Fruit fly (Drosophila melanogaster): Measurements from ENCODE around the gene CG42813.

Gene CG42813

DNA sequence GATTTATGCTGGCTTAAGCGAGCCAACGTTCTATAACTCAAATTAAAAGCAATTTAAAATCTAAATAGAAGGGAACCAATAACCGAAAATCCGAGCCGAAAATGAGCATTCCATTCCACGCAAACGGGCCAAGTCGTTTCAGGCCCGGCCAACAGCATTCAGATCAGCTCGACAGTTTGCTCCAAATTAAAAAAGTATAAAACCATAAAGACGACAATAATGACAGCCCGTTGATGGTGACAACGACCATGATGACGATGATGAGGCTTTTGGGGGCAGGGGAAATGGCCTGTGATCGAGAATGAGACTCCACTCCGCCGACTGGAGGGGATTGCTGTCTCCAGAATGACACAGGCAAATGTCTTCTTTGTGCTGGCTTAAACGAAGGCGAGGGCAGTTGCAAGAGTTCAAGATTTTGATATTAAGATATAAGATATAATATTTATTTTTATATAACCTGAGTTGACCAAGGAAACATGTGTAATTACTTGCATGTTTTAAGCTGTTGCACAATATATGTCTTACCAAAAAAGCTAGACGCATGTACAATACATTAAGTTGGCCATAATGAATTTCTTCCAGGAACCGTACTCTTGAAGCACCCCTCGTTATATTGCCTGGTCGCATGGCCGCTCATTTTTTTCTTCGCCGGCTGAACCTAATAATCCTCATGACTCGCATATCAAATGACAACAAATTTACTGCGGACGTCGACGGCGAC is 23.5 kb downstream of the CG42813 start (continued):
- TF ChIP-seq scrt (GFP tag; optimal IDR thresholded peaks at IDR 0.05) (peak; percentile 10), CG9437 (GFP tag; optimal IDR thresholded peaks at IDR 0.05) (no peak), bcd (GFP tag; optimal IDR thresholded peaks at IDR 0.05) (peak; percentile 25), CG17361 (GFP tag; IDR thresholded peaks at IDR 0.05) (0 out of 3 replicates have a peak, but pooled peaks have one; percentile 19), CG4820 (GFP tag; optimal IDR thresholded peaks at IDR 0.05) (peak; percentile 5), tgo (GFP tag; IDR thresholded peaks at IDR 0.05) (no peak), br (optimal IDR thresholded peaks at IDR 0.05) (no peak), Usf (GFP tag; optimal IDR thresholded peaks at IDR 0.05) (peak; percentile 21), CG2199 (GFP tag; IDR thresholded peaks at IDR 0.05) (no peak), CG3163 (GFP tag; optimal IDR thresholded peaks at IDR 0.05) (no peak), CG18599 (GFP tag; optimal IDR thresholded peaks at IDR 0.05) (peak; percentile 10), mirr (GFP tag; optimal IDR thresholded peaks at IDR 0.05) (no peak), toy (GFP tag; IDR thresholded peaks at IDR 0.05) (no peak), Spps (tag; optimal IDR thresholded peaks at IDR 0.05) (peak; percentile 32), CG5245 (GFP tag; optimal IDR thresholded peaks at IDR 0.05) (peak; percentile 5), Stat92E (GFP tag; optimal IDR thresholded peaks at IDR 0.05) (no peak), CG11695 (GFP tag; IDR thresholded peaks at IDR 0.05) (0 out of 3 replicates have a peak, but pooled peaks have one; percentile 27), CG16815 (GFP tag; optimal IDR thresholded peaks at IDR 0.05) (no peak), CG4617 (GFP tag; optimal IDR thresholded peaks at IDR 0.05; ENCODE audit: borderline replicate concordance) (no peak), CG8388 (GFP tag; optimal IDR thresholded peaks at IDR 0.05) (no peak), abd-A (tag; optimal IDR thresholded peaks at IDR 0.05) (peak; percentile 74), CG6854 (GFP tag; optimal IDR thresholded peaks at IDR 0.05) (no peak), CG8765 (GFP tag; IDR thresholded peaks at IDR 0.05) (no peak), danr (GFP tag; IDR thresholded peaks at IDR 0.05) (no peak), CG6654 (GFP tag; optimal IDR thresholded peaks at IDR 0.05) (no peak), CG10543 (GFP tag; optimal IDR thresholded peaks at IDR 0.05) (no peak), ci (GFP tag; IDR thresholded peaks at IDR 0.05) (0 out of 3 replicates have a peak, but pooled peaks have one; percentile 13), lab (GFP tag; optimal IDR thresholded peaks at IDR 0.05) (peak; percentile 9), tio (GFP tag; optimal IDR thresholded peaks at IDR 0.05) (no peak), Doc2 (GFP tag; IDR thresholded peaks at IDR 0.05) (no peak), row (GFP tag; IDR thresholded peaks at IDR 0.05) (peak; percentile 78), dmrt11E (tag; optimal IDR thresholded peaks at IDR 0.05) (peak; percentile 61), CG14710 (tag; optimal IDR thresholded peaks at IDR 0.05) (peak; percentile 50), CG4360 (GFP tag; IDR thresholded peaks at IDR 0.05) (no peak), CG18262 (tag; optimal IDR thresholded peaks at IDR 0.05) (peak; percentile 66), seq (GFP tag; IDR thresholded peaks at IDR 0.05) (0 out of 2 replicates have a peak, but pooled peaks have one; percentile 8), CG7928 (GFP tag; optimal IDR thresholded peaks at IDR 0.05) (no peak), CG3407 (GFP tag; optimal IDR thresholded peaks at IDR 0.05) (no peak), croc (GFP tag; conservative IDR thresholded peaks at IDR 0.05) (0 out of 3 replicates have a peak, but pooled peaks have one; percentile 17), tin (GFP tag; optimal IDR thresholded peaks at IDR 0.05) (no peak), trem (tag; optimal IDR thresholded peaks at IDR 0.05) (peak; percentile 31), slbo (GFP tag; IDR thresholded peaks at IDR 0.05) (peak; percentile 30; the same call in 1 of the 2 replicates), Rfx (GFP tag; IDR thresholded peaks at IDR 0.05) (no peak), dimm (GFP tag; IDR thresholded peaks at IDR 0.05) (no peak), Abd-B (GFP tag; optimal IDR thresholded peaks at IDR 0.05) (peak; percentile 31), caup (GFP tag; optimal IDR thresholded peaks at IDR 0.05; ENCODE audit: severe bottlenecking) (no peak), Sox100B (GFP tag; optimal IDR thresholded peaks at IDR 0.05) (peak; percentile 33), gfzf (GFP tag; optimal IDR thresholded peaks at IDR 0.05) (no peak), jumu (GFP tag; optimal IDR thresholded peaks at IDR 0.05) (no peak)
